Fruit fly (Drosophila melanogaster) whole organism, prepupa: ENCODE measurements around the gene CG12523.

Experiments
- CG11294 ChIP-seq: fragments of 200-800 bp; sonication (Bioruptor generic); IDR thresholded peaks from 2 replicates; pipeline ENCODE4 v1.3.6; 2022; ENCODE audit warnings: missing biosample characterization, missing genetic modification characterization
- CG1621 ChIP-seq: fragments of 200-800 bp; sonication (Bioruptor generic); optimal IDR thresholded peaks from 3 replicates; lab custom pipeline; 2018; ENCODE audit warnings: missing biosample characterization, mild to moderate bottlenecking, missing genetic modification characterization
- Eip75B ChIP-seq: fragments of 200-800 bp; sonication (Bioruptor generic); optimal IDR thresholded peaks from 3 replicates; lab custom pipeline; 2016; ENCODE audit warnings: missing biosample characterization, missing genetic modification characterization
- Eip93F ChIP-seq: fragments of 200-800 bp; sonication (Bioruptor generic); optimal IDR thresholded peaks from 2 replicates; lab custom pipeline; 2016; ENCODE audit warnings: missing biosample characterization, mild to moderate bottlenecking, missing genetic modification characterization
- Gug ChIP-seq: fragments of 200-800 bp; sonication (Bioruptor generic); IDR thresholded peaks from 2 replicates; pipeline ENCODE4 v1.3.6; 2022; ENCODE audit warnings: missing biosample characterization, missing genetic modification characterization
- Hr38 ChIP-seq: sonication (Bioruptor generic); optimal IDR thresholded peaks from 2 replicates; lab custom pipeline; 2016; ENCODE audit warnings: missing biosample characterization, missing genetic modification characterization
- Hr4 ChIP-seq: fragments of 200-800 bp; sonication (Bioruptor generic); optimal IDR thresholded peaks from 3 replicates; lab custom pipeline; 2016; ENCODE audit warnings: missing biosample characterization, missing genetic modification characterization
- Lpt ChIP-seq: fragments of 200-800 bp; sonication (Bioruptor generic); optimal IDR thresholded peaks from 3 replicates; lab custom pipeline; 2016; ENCODE audit warnings: missing biosample characterization, missing genetic modification characterization
- Smox ChIP-seq: fragments of 200-800 bp; sonication (Bioruptor generic); optimal IDR thresholded peaks from 3 replicates; lab custom pipeline; 2016; ENCODE audit warnings: missing biosample characterization, missing genetic modification characterization
- fd85E ChIP-seq: fragments of 200-800 bp; sonication (Bioruptor generic); optimal IDR thresholded peaks from 3 replicates; lab custom pipeline; 2016; ENCODE audit warnings: missing biosample characterization, missing genetic modification characterization
- pdm3 ChIP-seq: fragments of 200-800 bp; sonication (Bioruptor generic); optimal IDR thresholded peaks from 3 replicates; lab custom pipeline; 2016; ENCODE audit warnings: missing biosample characterization, missing genetic modification characterization
- ss ChIP-seq, 2 experiments: fragments of 200-800 bp; sonication (Bioruptor generic); optimal IDR thresholded peaks; 2 replicates in 1 of 2; 3 replicates in 1 of 2; lab custom pipeline; 2017 to 2018; ENCODE audit warnings: mild to moderate bottlenecking in 2 of 2, missing biosample characterization in 2 of 2, missing genetic modification characterization in 2 of 2, moderate library complexity in 1 of 2

- TF ChIP-seq fd85E (GFP tag; lab: Kevin White, UChicago) (no peak), CG11294 (no peak), Smox (GFP tag; lab: Kevin White, UChicago) (no peak), Gug (GFP tag; lab: Robert Waterston, UW) (no peak), Lpt (GFP tag; lab: Kevin White, UChicago) (peak; percentile 34), Eip75B (GFP tag; lab: Kevin White, UChicago) (no peak), pdm3 (GFP tag; lab: Kevin White, UChicago) (no peak), CG1621 (tag; lab: Kevin White, UChicago) (no peak), Hr38 (GFP tag; lab: Kevin White, UChicago) (no peak), Hr4 (peak; percentile 9), ss (GFP tag; optimal IDR thresholded peaks at IDR 0.05; lab: Kevin White, UChicago) (no peak), Eip93F (GFP tag; lab: Kevin White, UChicago) (no peak)
Observed at dm6 chr3L:10779291-10779690, 21.7 kb upstream of the CG12523 start.
